Worm (Caenorhabditis elegans): ENCODE results near the gene fipr-12.

- no peak for TF ChIP-seq unc-39 (tag; optimal IDR thresholded peaks at IDR 0.05)
- TF ChIP-seq snpc-4 (tag; optimal IDR thresholded peaks at IDR 0.05), result no peak
- no peak for TF ChIP-seq ham-2 (GFP tag; optimal IDR thresholded peaks at IDR 0.05)
- TF ChIP-seq nhr-28 (tag; optimal IDR thresholded peaks at IDR 0.05), result no peak
- TF ChIP-seq unc-62 (GFP tag; optimal IDR thresholded peaks at IDR 0.05), result no peak
- no peak for TF ChIP-seq ces-1 (GFP tag; optimal IDR thresholded peaks at IDR 0.05)
- no peak for TF ChIP-seq nhr-76 (tag; optimal IDR thresholded peaks at IDR 0.05)
- no peak for TF ChIP-seq elt-3 (tag; optimal IDR thresholded peaks at IDR 0.05)
Observed at ce11 chrV:9983529-9983928, 40.4 kb downstream of the fipr-12 start.
